Worm (Caenorhabditis elegans) whole organism, early embryonic: ENCODE results near the gene ZK742.3.

ENCODE experiments used
- B0310.2 ChIP-seq: sonication (generic microtip); optimal IDR thresholded peaks from 2 replicates; lab custom pipeline; 2016; ENCODE audit warnings: mild to moderate bottlenecking, missing genetic modification characterization, missing compliant biosample characterization
- F13C5.2 ChIP-seq: sonication (generic microtip); optimal IDR thresholded peaks from 2 replicates; lab custom pipeline; 2017; ENCODE audit warnings: mild to moderate bottlenecking, missing genetic modification characterization, inconsistent platforms, missing compliant biosample characterization
- aly-1 ChIP-seq: sonication (generic microtip); optimal IDR thresholded peaks from 2 replicates; lab custom pipeline; 2016; ENCODE audit warnings: missing genetic modification characterization, missing compliant biosample characterization
- ama-1 ChIP-seq: fragments of 150-350 bp; optimal IDR thresholded peaks from 2 replicates; lab custom pipeline; 2014
- ceh-13 ChIP-seq: fragments of 200-800 bp; sonication (Bioruptor generic); optimal IDR thresholded peaks from 2 replicates; lab custom pipeline; 2018; ENCODE audit warnings: mild to moderate bottlenecking, missing genetic modification characterization, missing compliant biosample characterization
- ceh-36 ChIP-seq: sonication (generic microtip); optimal IDR thresholded peaks from 2 replicates; lab custom pipeline; 2016; ENCODE audit warnings: missing genetic modification characterization, inconsistent platforms, missing compliant biosample characterization
- ets-7 ChIP-seq: sonication (generic microtip); optimal IDR thresholded peaks from 2 replicates; lab custom pipeline; 2016; ENCODE audit warnings: missing genotype, missing genetic modification characterization, missing compliant biosample characterization
- flt-1 ChIP-seq: fragments of 200-800 bp; sonication (Bioruptor generic); IDR thresholded peaks from 2 replicates; pipeline ENCODE4 v1.3.6; 2022; ENCODE audit warnings: missing genetic modification characterization, missing compliant biosample characterization
- hmbx-1 ChIP-seq: sonication (generic microtip); optimal IDR thresholded peaks from 2 replicates; lab custom pipeline; 2016; ENCODE audit warnings: mild to moderate bottlenecking, missing genetic modification characterization, missing compliant biosample characterization
- hmg-4 ChIP-seq: fragments of 200-800 bp; sonication (Bioruptor generic); optimal IDR thresholded peaks from 2 replicates; lab custom pipeline; 2018; ENCODE audit warnings: mild to moderate bottlenecking, missing genetic modification characterization, missing compliant biosample characterization
- hnd-1 ChIP-seq: sonication (generic microtip); optimal IDR thresholded peaks from 2 replicates; lab custom pipeline; 2016; ENCODE audit warnings: missing genetic modification characterization, missing compliant biosample characterization
- pes-1 ChIP-seq: fragments of 200-800 bp; sonication (Bioruptor generic); IDR thresholded peaks from 2 replicates; pipeline ENCODE4 v1.3.6; 2022; ENCODE audit warnings: missing genetic modification reagents, missing genetic modification characterization, missing compliant biosample characterization
- scrt-1 ChIP-seq: fragments of 200-800 bp; sonication (Bioruptor generic); IDR thresholded peaks from 2 replicates; pipeline ENCODE4 v1.3.6; 2022; ENCODE audit warnings: missing genetic modification characterization, missing compliant biosample characterization
- sea-1 ChIP-seq: fragments of 200-800 bp; sonication (Bioruptor generic); conservative IDR thresholded peaks from 2 replicates; pipeline ENCODE4 v1.3.6; 2022; ENCODE audit warnings: missing genetic modification characterization, missing compliant biosample characterization
- tbx-11 ChIP-seq: fragments of 200-800 bp; sonication (Bioruptor generic); IDR thresholded peaks from 2 replicates; pipeline ENCODE4 v1.3.6; 2022; ENCODE audit warnings: missing genetic modification characterization, missing compliant biosample characterization
- tbx-37 ChIP-seq: fragments of 200-800 bp; sonication (Bioruptor generic); conservative IDR thresholded peaks from 2 replicates; pipeline ENCODE4 v1.3.6; 2022; ENCODE audit warnings: missing genetic modification reagents, missing genetic modification characterization, missing compliant biosample characterization
- tra-4 ChIP-seq: sonication (generic microtip); optimal IDR thresholded peaks from 2 replicates; lab custom pipeline; 2017; ENCODE audit warnings: missing genetic modification characterization, missing compliant biosample characterization

The ZK742.3 gene

ce11 chrV:7776029-7776628, 33.6 kb downstream of the ZK742.3 start, which contains the start of the genes rpl-39 and rps-30:
TSS of gene rpl-39 (minus strand) at chrV:7776079.
TSS of gene rps-30 (plus strand) at chrV:7776578.
- peak; percentile 53 for TF ChIP-seq hmg-4 (GFP tag; lab: Kevin White, UChicago)
- TF ChIP-seq hmbx-1 (tag; lab: Kevin White, UChicago), result no peak
- TF ChIP-seq tbx-11 (GFP tag; lab: Robert Waterston, UW), result no peak
- peak; percentile 26; the same call in 1 of the 2 replicates for TF ChIP-seq flt-1 (GFP tag; lab: Robert Waterston, UW)
- TF ChIP-seq pes-1 (GFP tag; lab: Robert Waterston, UW), result peak; percentile 37; the same call in 1 of the 2 replicates
- no peak for TF ChIP-seq ceh-13
- TF ChIP-seq hnd-1 (tag; lab: Kevin White, UChicago), result no peak
- peak; percentile 50 for TF ChIP-seq F13C5.2 (tag; lab: Kevin White, UChicago)

ce11 chrV:7775226-7775625, 34.5 kb downstream of the ZK742.3 start:
- no peak for TF ChIP-seq hmg-4 (GFP tag; lab: Kevin White, UChicago)
- no peak for TF ChIP-seq tbx-37 (GFP tag; lab: Robert Waterston, UW)
- TF ChIP-seq ama-1, result no peak
- TF ChIP-seq tra-4 (tag; lab: Kevin White, UChicago), result no peak
- no peak for TF ChIP-seq flt-1 (GFP tag; lab: Robert Waterston, UW)
- no peak for TF ChIP-seq ceh-13
- no peak for TF ChIP-seq B0310.2
- TF ChIP-seq ets-7, result no peak
- no peak for TF ChIP-seq scrt-1 (GFP tag; lab: Robert Waterston, UW)
- TF ChIP-seq tbx-11 (GFP tag; lab: Robert Waterston, UW), result no peak
- TF ChIP-seq hnd-1 (tag; lab: Kevin White, UChicago), result no peak
- TF ChIP-seq F13C5.2 (tag; lab: Kevin White, UChicago), result no peak
- no peak for TF ChIP-seq sea-1 (GFP tag; lab: Robert Waterston, UW)
- TF ChIP-seq ceh-36 (tag; lab: Kevin White, UChicago), result no peak
- TF ChIP-seq pes-1 (GFP tag; lab: Robert Waterston, UW), result no peak
- TF ChIP-seq hmbx-1 (tag; lab: Kevin White, UChicago), result no peak
- no peak for TF ChIP-seq aly-1 (tag; lab: Kevin White, UChicago)

ce11 chrV:7774143-7774595, 35.5 kb downstream of the ZK742.3 start, which contains the start of gene grl-10:
TSS of gene grl-10 (plus strand) at chrV:7774545.
- TF ChIP-seq scrt-1 (GFP tag; lab: Robert Waterston, UW) (no peak), aly-1 (tag; lab: Kevin White, UChicago) (no peak), ets-7 (no peak), ama-1 (no peak), hnd-1 (tag; lab: Kevin White, UChicago) (no peak), tbx-11 (GFP tag; lab: Robert Waterston, UW) (no peak)

DNA sequence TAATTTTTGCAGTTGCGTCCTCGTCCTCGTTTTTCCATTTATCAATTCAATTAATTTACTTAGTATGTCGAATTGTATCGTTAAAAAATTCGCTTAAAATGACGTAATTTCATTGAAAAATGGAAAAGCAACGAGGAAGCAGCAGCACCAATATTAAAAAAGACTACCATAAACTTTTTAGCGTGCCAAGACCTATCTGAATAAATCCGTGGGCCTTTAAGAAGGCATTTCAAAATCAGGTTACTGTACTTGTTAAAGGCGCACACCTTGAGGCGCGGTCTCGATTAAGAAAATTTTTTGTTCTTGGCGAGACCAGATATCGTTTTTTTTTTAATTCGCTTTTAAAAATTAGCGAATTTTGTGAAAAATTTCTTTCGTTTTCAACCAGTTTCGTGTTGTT, 36.1 kb downstream of the ZK742.3 start:
- TF ChIP-seq tbx-37 (GFP tag; lab: Robert Waterston, UW) (no peak), F13C5.2 (tag; lab: Kevin White, UChicago) (no peak), aly-1 (tag; lab: Kevin White, UChicago) (no peak), ama-1 (no peak), pes-1 (GFP tag; lab: Robert Waterston, UW) (no peak), tra-4 (tag; lab: Kevin White, UChicago) (no peak)

DNA sequence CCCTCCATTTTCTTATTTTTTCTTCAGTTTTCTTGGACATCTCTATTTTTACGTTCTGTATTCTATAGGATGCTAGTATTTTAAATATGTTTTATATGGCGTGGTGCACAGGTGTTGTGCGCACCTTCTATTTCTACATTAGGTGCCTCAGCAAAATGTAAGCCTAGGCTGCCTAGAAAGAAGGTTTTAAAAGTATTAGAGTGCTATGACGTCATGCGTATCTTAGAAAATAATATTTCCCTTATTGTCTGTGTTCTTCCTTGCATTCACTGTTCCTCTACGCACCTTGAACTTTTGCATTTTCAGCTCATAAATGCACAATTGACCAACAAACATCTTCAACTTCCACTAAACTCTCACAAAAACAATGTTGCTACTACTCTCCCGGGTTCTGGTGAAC, 38.8 kb downstream of the ZK742.3 start, which contains the start of gene frpr-3:
TSS of gene frpr-3 (plus strand) at position 301 of the 400 bp plus-strand sequence.
- TF ChIP-seq pes-1 (GFP tag; lab: Robert Waterston, UW) (no peak), ceh-13 (no peak), ceh-36 (tag; lab: Kevin White, UChicago) (no peak), B0310.2 (no peak), hnd-1 (tag; lab: Kevin White, UChicago) (no peak), hmg-4 (GFP tag; lab: Kevin White, UChicago) (no peak), aly-1 (tag; lab: Kevin White, UChicago) (no peak), flt-1 (GFP tag; lab: Robert Waterston, UW) (no peak), tra-4 (tag; lab: Kevin White, UChicago) (no peak), ama-1 (no peak), hmbx-1 (tag; lab: Kevin White, UChicago) (no peak), tbx-37 (GFP tag; lab: Robert Waterston, UW) (no peak), ets-7 (no peak), scrt-1 (GFP tag; lab: Robert Waterston, UW) (no peak), F13C5.2 (tag; lab: Kevin White, UChicago) (no peak), sea-1 (GFP tag; lab: Robert Waterston, UW) (no peak), tbx-11 (GFP tag; lab: Robert Waterston, UW) (no peak)

DNA sequence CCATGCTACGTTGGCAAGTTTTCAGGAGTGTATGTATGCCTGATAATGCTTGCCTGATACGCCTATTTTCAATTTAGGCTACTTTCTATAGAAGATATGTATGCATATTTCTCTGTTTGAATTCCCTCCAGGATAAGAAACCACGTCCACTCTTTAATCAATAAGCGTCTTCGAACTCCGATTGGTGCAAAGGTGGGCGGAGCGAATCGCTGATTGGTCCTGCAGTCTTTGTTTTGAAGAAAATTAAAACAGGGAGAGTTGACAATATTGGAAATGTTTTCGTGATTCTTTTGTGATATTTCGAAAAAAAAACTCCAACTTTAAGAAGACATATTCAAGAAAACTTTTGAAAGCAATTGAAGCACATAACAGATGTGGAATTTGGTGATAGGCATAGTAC, 47.8 kb downstream of the ZK742.3 start:
- TF ChIP-seq sea-1 (GFP tag; lab: Robert Waterston, UW), result no peak
- no peak for TF ChIP-seq hnd-1 (tag; lab: Kevin White, UChicago)
- no peak for TF ChIP-seq tbx-37 (GFP tag; lab: Robert Waterston, UW)
- no peak for TF ChIP-seq B0310.2
- TF ChIP-seq scrt-1 (GFP tag; lab: Robert Waterston, UW), result no peak
- no peak for TF ChIP-seq tbx-11 (GFP tag; lab: Robert Waterston, UW)
- no peak for TF ChIP-seq tra-4 (tag; lab: Kevin White, UChicago)
- no peak for TF ChIP-seq F13C5.2 (tag; lab: Kevin White, UChicago)

ce11 chrV:7760174-7760573, 49.5 kb downstream of the ZK742.3 start, which contains the start of gene hint-3:
TSS of gene hint-3 (plus strand) at chrV:7760474.
- TF ChIP-seq scrt-1 (GFP tag; lab: Robert Waterston, UW), result no peak
- TF ChIP-seq hnd-1 (tag; lab: Kevin White, UChicago), result no peak
- no peak for TF ChIP-seq sea-1 (GFP tag; lab: Robert Waterston, UW)
- no peak for TF ChIP-seq aly-1 (tag; lab: Kevin White, UChicago)
